Worm (Caenorhabditis elegans): ENCODE results near the gene R07G3.8.

DNA sequence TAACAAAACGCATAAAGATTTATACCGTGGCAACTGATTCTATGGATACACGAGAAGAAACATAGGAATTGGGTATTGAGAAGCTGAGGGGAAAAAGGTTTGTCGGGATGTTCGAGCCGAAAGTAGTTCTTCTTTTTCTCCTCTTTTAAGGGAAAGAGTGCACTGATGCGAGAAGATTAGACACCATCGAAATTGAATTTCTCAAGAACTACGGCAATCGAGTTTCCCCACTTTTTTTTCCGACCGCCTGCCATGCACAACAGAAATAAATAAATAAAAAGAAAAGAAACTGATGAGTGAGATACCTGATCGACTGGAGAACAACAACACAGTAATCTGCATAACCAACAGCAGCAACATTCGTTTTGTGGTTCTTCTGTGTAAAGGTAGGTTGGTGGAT is 26.1 kb downstream of the R07G3.8 start:
- TF ChIP-seq hmg-1.1 (GFP tag; IDR thresholded peaks at IDR 0.05) (no peak), dmd-8 (GFP tag; IDR thresholded peaks at IDR 0.05) (no peak)
